Fruit fly (Drosophila melanogaster) whole organism, prepupa: ENCODE data around the gene CG43062.

ENCODE experiments used
- CG4318 ChIP-seq: fragments of 200-800 bp; sonication (Bioruptor generic); optimal IDR thresholded peaks from 3 replicates; lab custom pipeline; 2017; ENCODE audit warnings: missing biosample characterization, mild to moderate bottlenecking, missing genetic modification characterization
- Sox102F ChIP-seq: fragments of 200-800 bp; sonication (Bioruptor generic); optimal IDR thresholded peaks from 2 replicates; lab custom pipeline; 2016; ENCODE audit warnings: missing biosample characterization, mild to moderate bottlenecking, missing genetic modification characterization
- Sox15 ChIP-seq: fragments of 200-800 bp; sonication (Bioruptor generic); optimal IDR thresholded peaks from 3 replicates; lab custom pipeline; 2016; ENCODE audit warnings: missing biosample characterization, missing genetic modification characterization
- fd85E ChIP-seq: fragments of 200-800 bp; sonication (Bioruptor generic); optimal IDR thresholded peaks from 3 replicates; lab custom pipeline; 2016; ENCODE audit warnings: missing biosample characterization, missing genetic modification characterization
- lz ChIP-seq: fragments of 200-800 bp; sonication (Bioruptor generic); optimal IDR thresholded peaks from 3 replicates; lab custom pipeline; 2016; ENCODE audit warnings: missing biosample characterization, missing genetic modification characterization

- no peak for TF ChIP-seq Sox15 (GFP tag; lab: Kevin White, UChicago)
- no peak for TF ChIP-seq CG4318 (GFP tag; lab: Kevin White, UChicago)
- no peak for TF ChIP-seq Sox102F (GFP tag; lab: Kevin White, UChicago)
- TF ChIP-seq lz (GFP tag; lab: Kevin White, UChicago): no peak
- no peak for TF ChIP-seq fd85E (GFP tag; lab: Kevin White, UChicago)
Observed at dm6 chr3R:11762500-11762899, 12.4 kb downstream of the CG43062 start.
